Worm (Caenorhabditis elegans): ENCODE results near the gene tra-2.

DNA sequence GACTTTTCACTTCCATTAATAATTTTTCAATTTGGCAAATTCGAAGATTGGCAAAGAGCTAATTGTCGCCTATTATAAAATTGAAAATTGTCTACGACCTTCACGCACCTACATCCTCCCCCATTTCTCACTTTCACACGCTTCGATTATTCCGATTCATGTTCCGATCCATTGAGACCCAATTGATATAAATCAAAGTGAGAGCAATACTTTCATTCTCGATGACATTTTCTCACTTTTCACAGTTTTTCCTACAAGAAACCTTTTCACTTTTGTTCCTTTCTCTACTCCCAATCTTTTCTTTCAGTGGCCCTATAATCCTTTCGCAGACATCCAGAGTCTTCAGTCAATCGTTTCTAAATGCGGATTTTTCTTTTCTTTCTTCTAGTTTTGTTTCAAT is 14.2 kb upstream of the tra-2 start, which contains the start of gene C15F1.2:
- TF ChIP-seq nhr-11 (tag; optimal IDR thresholded peaks at IDR 0.05): no peak
- no peak for TF ChIP-seq tbx-2 (tag; optimal IDR thresholded peaks at IDR 0.05)

Measured in whole organism, L3 larva.